Fruit fly (Drosophila melanogaster): ENCODE results near the gene CG31909.

dm6 chr2L:7277017-7277416, 19.7 kb downstream of the CG31909 start, which contains the start of gene Wnt4:
- TF ChIP-seq net (GFP tag; optimal IDR thresholded peaks at IDR 0.05) (no peak), CG6276 (GFP tag; optimal IDR thresholded peaks at IDR 0.05) (no peak)
